Fruit fly (Drosophila melanogaster) whole organism, wandering third instar larva: ENCODE measurements around the gene CG10035.

Source experiments
- Dfd ChIP-seq: fragments of >200 bp; optimal IDR thresholded peaks from 2 replicates; lab custom pipeline; 2017; ENCODE audit warnings: missing biosample characterization, missing genetic modification characterization
- OdsH ChIP-seq: fragments of 200-800 bp; sonication (Bioruptor generic); optimal IDR thresholded peaks from 2 replicates; lab custom pipeline; 2016; ENCODE audit warnings: missing biosample characterization, mild to moderate bottlenecking, missing genetic modification characterization
- fru ChIP-seq: fragments of 200-800 bp; sonication (Bioruptor generic); optimal IDR thresholded peaks from 3 replicates; lab custom pipeline; 2016; ENCODE audit warnings: missing biosample characterization, mild to moderate bottlenecking, missing genetic modification characterization
- psq ChIP-seq: fragments of 200-800 bp; sonication (Bioruptor generic); optimal IDR thresholded peaks from 3 replicates; lab custom pipeline; 2017; ENCODE audit warnings: missing biosample characterization, mild to moderate bottlenecking, missing genetic modification characterization, moderate library complexity

DNA sequence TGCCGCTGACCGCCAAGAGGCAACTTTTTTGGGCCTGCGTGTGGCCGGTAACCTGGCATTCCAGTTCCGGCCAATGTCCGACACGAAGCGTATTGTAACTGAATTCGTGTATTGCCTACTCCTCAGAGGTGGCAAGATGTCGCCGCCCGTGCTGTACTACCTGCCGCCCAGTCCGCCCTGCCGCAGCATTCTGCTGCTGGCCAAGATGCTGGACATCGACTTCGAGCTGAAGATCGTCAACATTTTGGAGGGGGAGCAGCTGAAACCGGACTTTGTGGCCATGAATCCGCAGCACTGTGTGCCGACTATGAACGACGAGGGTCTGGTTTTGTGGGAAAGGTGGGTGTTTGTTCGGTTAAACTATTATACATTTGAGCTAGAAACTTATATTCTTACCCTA, 1.8 kb upstream of the CG10035 start:
- no peak for TF ChIP-seq OdsH (GFP tag; lab: Kevin White, UChicago)
- TF ChIP-seq psq (GFP tag; lab: Kevin White, UChicago) = no peak
- TF ChIP-seq fru (GFP tag; lab: Kevin White, UChicago) = no peak
- no peak for TF ChIP-seq Dfd (GFP tag; lab: Kevin White, UChicago)
